Fruit fly (Drosophila melanogaster): ENCODE data around the gene CG9948.

Gene CG9948

dm6 chr3L:7002355-7002754 lies 46.6 kb downstream of the CG9948 start:
- no peak for TF ChIP-seq CG6276 (GFP tag; optimal IDR thresholded peaks at IDR 0.05)
- no peak for TF ChIP-seq Hr39 (GFP tag; optimal IDR thresholded peaks at IDR 0.05)
- TF ChIP-seq svp (GFP tag): peak; percentile 74
- no peak for TF ChIP-seq CG11294 (GFP tag; IDR thresholded peaks at IDR 0.05)

- TF ChIP-seq CG31627 (GFP tag; optimal IDR thresholded peaks at IDR 0.05) (no peak), CG6792 (GFP tag; optimal IDR thresholded peaks at IDR 0.05) (no peak), Eip78C (GFP tag) (peak; percentile 45), CG8119 (GFP tag; IDR thresholded peaks at IDR 0.05) (0 out of 3 replicates have a peak, but pooled peaks have one; percentile 33), CG16779 (tag; optimal IDR thresholded peaks at IDR 0.05) (no peak), CG11294 (GFP tag; IDR thresholded peaks at IDR 0.05) (0 out of 2 replicates have a peak, but pooled peaks have one; percentile 38), CG8319 (GFP tag; optimal IDR thresholded peaks at IDR 0.05) (no peak), CG8632 (GFP tag; optimal IDR thresholded peaks at IDR 0.05) (peak; percentile 22), dac (GFP tag; optimal IDR thresholded peaks at IDR 0.05) (no peak), CG15336 (GFP tag; IDR thresholded peaks at IDR 0.05) (peak; percentile 25; the same call in 1 of the 2 replicates), CG6163 (GFP tag; IDR thresholded peaks at IDR 0.05) (0 out of 3 replicates have a peak, but pooled peaks have one; percentile 11), CG6276 (GFP tag; optimal IDR thresholded peaks at IDR 0.05) (peak; percentile 21), CG10631 (GFP tag; optimal IDR thresholded peaks at IDR 0.05) (no peak), CG32006 (GFP tag; optimal IDR thresholded peaks at IDR 0.05) (peak; percentile 29), eg (GFP tag; IDR thresholded peaks at IDR 0.05) (peak; percentile 32; the same call in 1 of the 3 replicates)
These were observed 47.3 kb downstream of the CG9948 start for dm6 chr3L:7003132-7003531.

- TF ChIP-seq Hr38 (GFP tag; optimal IDR thresholded peaks at IDR 0.05) (no peak), Eip78C (GFP tag) (peak; percentile 79), acj6 (GFP tag; optimal IDR thresholded peaks at IDR 0.05) (peak; percentile 4), CG10631 (GFP tag; optimal IDR thresholded peaks at IDR 0.05) (no peak), CG6163 (GFP tag; IDR thresholded peaks at IDR 0.05) (0 out of 3 replicates have a peak, but pooled peaks have one; percentile 18), Sox15 (GFP tag; optimal IDR thresholded peaks at IDR 0.05) (no peak), Hr4 (GFP tag; optimal IDR thresholded peaks at IDR 0.05) (peak; percentile 45), CG16779 (tag; optimal IDR thresholded peaks at IDR 0.05) (no peak), salr (GFP tag; optimal IDR thresholded peaks at IDR 0.05) (peak in 1 of 2 experiments; percentile 20), dac (GFP tag; optimal IDR thresholded peaks at IDR 0.05) (no peak), achi (GFP tag; optimal IDR thresholded peaks at IDR 0.05) (peak; percentile 5), CG8119 (GFP tag; IDR thresholded peaks at IDR 0.05) (peak; percentile 19; the same call in 1 of the 3 replicates), fd85E (GFP tag; optimal IDR thresholded peaks at IDR 0.05) (no peak), CG32006 (GFP tag; optimal IDR thresholded peaks at IDR 0.05) (peak; percentile 49), svp (GFP tag) (no peak), CG15336 (GFP tag; IDR thresholded peaks at IDR 0.05) (0 out of 2 replicates have a peak, but pooled peaks have one; percentile 35), Gug (GFP tag; IDR thresholded peaks at IDR 0.05) (peak; percentile 16; the same call in 1 of the 2 replicates), Sox102F (GFP tag; optimal IDR thresholded peaks at IDR 0.05) (no peak), spab (GFP tag; optimal IDR thresholded peaks at IDR 0.05) (no peak)
These were observed 50.6 kb downstream of the CG9948 start for dm6 chr3L:7006421-7006820.

Measured in whole organism, prepupa.